Worm (Caenorhabditis elegans) whole organism, L1 larva: ENCODE data around the gene C08E3.15.

Source experiments
- C16A3.4 ChIP-seq: fragments of 150-350 bp; optimal IDR thresholded peaks from 2 replicates; lab custom pipeline; 2014; ENCODE audit warnings: missing biosample characterization, missing genetic modification characterization
- F16B12.6 ChIP-seq: fragments of 150-350 bp; optimal IDR thresholded peaks from 2 replicates; lab custom pipeline; 2014; ENCODE audit warnings: missing biosample characterization, missing genetic modification characterization
- blmp-1 ChIP-seq: fragments of 150-350 bp; optimal IDR thresholded peaks from 2 replicates; lab custom pipeline; 2014; ENCODE audit warnings: missing biosample characterization, missing genetic modification characterization
- ceh-63 ChIP-seq: fragments of 200-800 bp; sonication (Bioruptor generic); optimal IDR thresholded peaks from 2 replicates; lab custom pipeline; 2018; ENCODE audit warnings: mild to moderate bottlenecking, missing genetic modification characterization, missing compliant biosample characterization
- ceh-82 ChIP-seq, 3 experiments: fragments of 150-350 bp in 1 of 3; sonication (generic microtip) in 2 of 3; optimal IDR thresholded peaks; 2 replicates each; lab custom pipeline; 2014 to 2017; ENCODE audit warnings: missing biosample characterization in 3 of 3, missing genetic modification characterization in 3 of 3
- dpl-1 ChIP-seq, 3 experiments: fragments of 150-350 bp in 2 of 3; sonication (generic microtip) in 1 of 3; optimal IDR thresholded peaks; 2 replicates each; lab custom pipeline; 2014 to 2017; ENCODE audit warnings: missing biosample characterization in 3 of 3, missing genetic modification characterization in 3 of 3, missing genetic modification reagents in 3 of 3
- dsc-1 ChIP-seq: sonication (generic microtip); optimal IDR thresholded peaks from 2 replicates; lab custom pipeline; 2016; ENCODE audit warnings: mild to moderate bottlenecking, missing genetic modification characterization, missing compliant biosample characterization
- efl-1 ChIP-seq, 4 experiments: fragments of 150-350 bp; optimal IDR thresholded peaks in 3 of 4; peaks in 1 of 4; 1 replicate in 1 of 4; 2 replicates in 3 of 4; lab custom pipeline; 2014; ENCODE audit warnings: missing biosample characterization in 2 of 4, missing genetic modification characterization in 2 of 4, missing genetic modification reagents in 2 of 4
- efl-3 ChIP-seq: fragments of 200-800 bp; sonication (Bioruptor generic); optimal IDR thresholded peaks from 2 replicates; lab custom pipeline; 2018; ENCODE audit warnings: mild to moderate bottlenecking, missing genetic modification characterization, missing compliant biosample characterization
- elt-2 ChIP-seq: sonication (generic microtip); optimal IDR thresholded peaks from 2 replicates; lab custom pipeline; 2016; ENCODE audit warnings: missing genetic modification characterization, mild to moderate bottlenecking, inconsistent platforms, missing compliant biosample characterization, missing genetic modification reagents
- fkh-8 ChIP-seq: sonication (generic microtip); optimal IDR thresholded peaks from 2 replicates; lab custom pipeline; 2016; ENCODE audit warnings: mild to moderate bottlenecking, missing genetic modification characterization, missing compliant biosample characterization
- grh-1 ChIP-seq: fragments of 200-800 bp; sonication (Bioruptor generic); IDR thresholded peaks from 2 replicates; pipeline ENCODE4 v1.3.6; 2022; ENCODE audit warnings: missing genetic modification reagents, missing genetic modification characterization, missing compliant biosample characterization
- hlh-17 ChIP-seq: fragments of 200-800 bp; sonication (Bioruptor generic); optimal IDR thresholded peaks from 2 replicates; lab custom pipeline; 2018; ENCODE audit warnings: missing genetic modification characterization, mild to moderate bottlenecking, missing compliant biosample characterization, moderate library complexity, borderline replicate concordance
- hlh-4 ChIP-seq: sonication (generic microtip); optimal IDR thresholded peaks from 2 replicates; lab custom pipeline; 2016; ENCODE audit warnings: mild to moderate bottlenecking, missing genetic modification characterization, missing compliant biosample characterization
- irx-1 ChIP-seq: sonication (generic microtip); optimal IDR thresholded peaks from 2 replicates; lab custom pipeline; 2016; ENCODE audit warnings: missing genetic modification characterization, missing compliant biosample characterization
- isw-1 ChIP-seq: fragments of 200-800 bp; sonication (Bioruptor generic); IDR thresholded peaks from 2 replicates; pipeline ENCODE4 v1.3.6; 2022; ENCODE audit warnings: missing genetic modification characterization, missing compliant biosample characterization
- lin-13 ChIP-seq: fragments of 150-350 bp; optimal IDR thresholded peaks from 2 replicates; lab custom pipeline; 2014; ENCODE audit warnings: missing biosample characterization, missing genetic modification reagents, missing genetic modification characterization
- lin-14 ChIP-seq: fragments of 200-800 bp; sonication (Bioruptor generic); optimal IDR thresholded peaks from 2 replicates; lab custom pipeline; 2018; ENCODE audit warnings: mild to moderate bottlenecking, missing genetic modification characterization, moderate library complexity, missing compliant biosample characterization
- lin-35 ChIP-seq, 2 experiments: fragments of 150-350 bp; optimal IDR thresholded peaks; 2 replicates each; lab custom pipeline; 2014; ENCODE audit warnings: missing biosample characterization in 2 of 2, missing genetic modification characterization in 2 of 2, missing genetic modification reagents in 2 of 2
- lsy-2 ChIP-seq, 2 experiments: fragments of 150-350 bp; optimal IDR thresholded peaks; 2 replicates each; lab custom pipeline; 2014; ENCODE audit warnings: missing biosample characterization in 2 of 2, missing genetic modification characterization in 2 of 2
- mab-9 ChIP-seq: fragments of 200-800 bp; sonication (Bioruptor generic); IDR thresholded peaks from 2 replicates; pipeline ENCODE4 v1.3.6; 2022; ENCODE audit warnings: missing genetic modification reagents, missing genetic modification characterization, missing compliant biosample characterization
- mdl-1 ChIP-seq, 2 experiments: fragments of 150-350 bp; optimal IDR thresholded peaks; 2 replicates each; lab custom pipeline; 2014 to 2017; ENCODE audit warnings: missing biosample characterization in 2 of 2, missing genetic modification characterization in 2 of 2, inconsistent platforms in 1 of 2
- mep-1 ChIP-seq: fragments of 150-350 bp; optimal IDR thresholded peaks from 2 replicates; lab custom pipeline; 2014; ENCODE audit warnings: missing biosample characterization, missing genetic modification characterization
- nhr-11 ChIP-seq: fragments of 150-350 bp; optimal IDR thresholded peaks from 2 replicates; lab custom pipeline; 2014; ENCODE audit warnings: missing biosample characterization, missing genetic modification characterization
- nhr-12 ChIP-seq: sonication (generic microtip); optimal IDR thresholded peaks from 2 replicates; lab custom pipeline; 2017; ENCODE audit warnings: missing biosample characterization, missing genetic modification characterization
- nhr-20 ChIP-seq: sonication (generic microtip); optimal IDR thresholded peaks from 2 replicates; lab custom pipeline; 2016; ENCODE audit warnings: mild to moderate bottlenecking, missing genetic modification characterization, missing compliant biosample characterization
- nhr-47 ChIP-seq: sonication (generic microtip); optimal IDR thresholded peaks from 2 replicates; lab custom pipeline; 2016; ENCODE audit warnings: mild to moderate bottlenecking, missing genetic modification characterization, moderate library complexity, missing compliant biosample characterization
- nhr-71 ChIP-seq: sonication (generic microtip); optimal IDR thresholded peaks from 2 replicates; lab custom pipeline; 2016; ENCODE audit warnings: mild to moderate bottlenecking, missing genetic modification characterization, moderate library complexity, missing compliant biosample characterization
- nhr-76 ChIP-seq: sonication (generic microtip); optimal IDR thresholded peaks from 2 replicates; lab custom pipeline; 2017; ENCODE audit warnings: missing biosample characterization, missing genetic modification characterization
- nhr-84 ChIP-seq: sonication (generic microtip); optimal IDR thresholded peaks from 2 replicates; lab custom pipeline; 2017; ENCODE audit warnings: missing biosample characterization, missing genetic modification characterization
- nhr-85 ChIP-seq: sonication (generic microtip); peaks from one replicate; lab custom pipeline; 2016; ENCODE audit warnings: missing genetic modification characterization, inconsistent platforms, missing compliant biosample characterization
- nhr-90 ChIP-seq: sonication (generic microtip); optimal IDR thresholded peaks from 2 replicates; lab custom pipeline; 2016; ENCODE audit warnings: mild to moderate bottlenecking, missing genetic modification characterization, missing compliant biosample characterization; ENCODE audit not compliant: poor library complexity
- pag-3 ChIP-seq: sonication (generic microtip); optimal IDR thresholded peaks from 2 replicates; lab custom pipeline; 2017; ENCODE audit warnings: missing genetic modification characterization, mild to moderate bottlenecking, missing compliant biosample characterization, antibody characterized with exemption, borderline replicate concordance; ENCODE audit not compliant: insufficient read depth
- pax-3 ChIP-seq: fragments of 200-800 bp; sonication (Bioruptor generic); optimal IDR thresholded peaks from 2 replicates; lab custom pipeline; 2018; ENCODE audit warnings: mild to moderate bottlenecking, missing genetic modification characterization, moderate library complexity, missing compliant biosample characterization
- rnt-1 ChIP-seq: sonication (generic microtip); optimal IDR thresholded peaks from 2 replicates; lab custom pipeline; 2016; ENCODE audit warnings: mild to moderate bottlenecking, missing genetic modification characterization, moderate library complexity, missing compliant biosample characterization
- skn-1 ChIP-seq: fragments of 150-350 bp; optimal IDR thresholded peaks from 2 replicates; lab custom pipeline; 2014; ENCODE audit warnings: missing biosample characterization, missing genetic modification characterization
- snu-23 ChIP-seq: sonication (generic microtip); optimal IDR thresholded peaks from 2 replicates; lab custom pipeline; 2016; ENCODE audit warnings: missing genetic modification characterization, missing compliant biosample characterization
- sox-4 ChIP-seq: sonication (generic microtip); optimal IDR thresholded peaks from 2 replicates; lab custom pipeline; 2016; ENCODE audit warnings: missing genetic modification characterization, missing compliant biosample characterization
- swsn-7 ChIP-seq: sonication (generic microtip); optimal IDR thresholded peaks from 2 replicates; lab custom pipeline; 2016; ENCODE audit warnings: missing genetic modification characterization, missing compliant biosample characterization
- unc-86 ChIP-seq: sonication (generic microtip); optimal IDR thresholded peaks from 2 replicates; lab custom pipeline; 2016; ENCODE audit warnings: missing genetic modification characterization, missing compliant biosample characterization
- unc-98 ChIP-seq: fragments of 200-800 bp; sonication (Bioruptor generic); IDR thresholded peaks from 2 replicates; pipeline ENCODE4 v1.3.6; 2022; ENCODE audit warnings: missing genetic modification characterization, missing compliant biosample characterization
- vab-15 ChIP-seq: sonication (generic microtip); optimal IDR thresholded peaks from 2 replicates; lab custom pipeline; 2017; ENCODE audit warnings: missing genotype, mild to moderate bottlenecking, missing genetic modification characterization, missing compliant biosample characterization
- xbp-1 ChIP-seq: sonication (generic microtip); optimal IDR thresholded peaks from 2 replicates; lab custom pipeline; 2016; ENCODE audit warnings: missing genetic modification characterization, missing compliant biosample characterization
- zag-1 ChIP-seq: fragments of 150-350 bp; optimal IDR thresholded peaks from 2 replicates; lab custom pipeline; 2014; ENCODE audit warnings: missing biosample characterization, missing genetic modification characterization
- zip-4 ChIP-seq: fragments of 200-800 bp; sonication (Bioruptor generic); optimal IDR thresholded peaks from 2 replicates; lab custom pipeline; 2018; ENCODE audit warnings: mild to moderate bottlenecking, missing genetic modification characterization, moderate library complexity, missing compliant biosample characterization

C08E3.15 gene

DNA sequence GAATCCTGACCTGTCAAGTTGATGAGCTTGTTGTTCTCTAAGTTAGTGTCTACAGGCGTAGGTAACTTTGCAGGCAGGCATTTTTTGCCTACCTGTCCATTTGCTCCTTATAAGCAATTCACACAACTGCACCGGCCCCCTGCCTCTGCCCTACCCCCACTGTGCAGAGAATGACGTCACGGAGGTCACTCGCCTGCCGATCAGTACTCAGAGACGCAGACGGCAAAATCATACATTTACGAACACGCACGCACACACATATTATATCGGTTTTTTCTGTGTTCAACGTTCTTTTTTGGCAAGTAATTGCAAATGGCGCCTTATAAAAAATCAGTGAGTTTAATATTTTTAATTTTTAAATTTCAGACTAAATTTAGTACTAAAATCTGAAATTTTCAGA is 35.8 kb upstream of the C08E3.15 start, which contains the start of gene duxl-1:
TSS of gene duxl-1 (plus strand) at position 184 of the 400 bp plus-strand sequence.
- peak; percentile 24 for TF ChIP-seq rnt-1 (tag; lab: Kevin White, UChicago)
- peak in 1 of 2 experiments; percentile 44 for TF ChIP-seq lin-35 (GFP tag; optimal IDR thresholded peaks at IDR 0.05; lab: Kevin White, UChicago)
- TF ChIP-seq snu-23 (GFP tag; lab: Kevin White, UChicago) = no peak
- no peak for TF ChIP-seq xbp-1 (tag; lab: Kevin White, UChicago)
- TF ChIP-seq nhr-84 (tag; lab: Kevin White, UChicago) = no peak
- no peak for TF ChIP-seq ceh-63 (GFP tag; lab: Kevin White, UChicago)
- TF ChIP-seq lsy-2 (tag; optimal IDR thresholded peaks at IDR 0.05; lab: Kevin White, UChicago) = peak in 1 of 2 experiments; percentile 38
- no peak for TF ChIP-seq vab-15 (tag; lab: Kevin White, UChicago)
- no peak for TF ChIP-seq unc-86 (tag; lab: Kevin White, UChicago)
- no peak for TF ChIP-seq hlh-17 (GFP tag; lab: Kevin White, UChicago)
- no peak for TF ChIP-seq nhr-76 (tag; lab: Kevin White, UChicago)
- TF ChIP-seq swsn-7 (tag; lab: Kevin White, UChicago) = no peak
- peak in 2 of 3 experiments; percentile 7 to 15 for TF ChIP-seq dpl-1 (GFP tag; optimal IDR thresholded peaks at IDR 0.05; lab: Kevin White, UChicago)
- TF ChIP-seq mep-1 = peak; percentile 18
- TF ChIP-seq F16B12.6 = no peak
- TF ChIP-seq nhr-71 (tag; lab: Kevin White, UChicago) = no peak
- no peak for TF ChIP-seq efl-3 (GFP tag; lab: Kevin White, UChicago)
- peak; percentile 63 for TF ChIP-seq lin-14
- TF ChIP-seq sox-4 (tag; lab: Kevin White, UChicago) = no peak
- no peak for TF ChIP-seq nhr-47 (tag; lab: Kevin White, UChicago)
- TF ChIP-seq nhr-11 (tag; lab: Kevin White, UChicago) = no peak
- TF ChIP-seq isw-1 (GFP tag; lab: Robert Waterston, UW) = no peak
- no peak for TF ChIP-seq skn-1 (tag; lab: Kevin White, UChicago)
- TF ChIP-seq zag-1 (tag; lab: Kevin White, UChicago) = no peak
- TF ChIP-seq lin-13 (GFP tag; lab: Kevin White, UChicago) = no peak
- no peak for TF ChIP-seq mab-9
- TF ChIP-seq nhr-90 (tag; lab: Kevin White, UChicago) = peak; percentile 21
- TF ChIP-seq efl-1 (optimal IDR thresholded peaks at IDR 0.05; lab: Kevin White, UChicago) = peak in 1 of 2 experiments; percentile 37
- TF ChIP-seq efl-1 (GFP tag; optimal IDR thresholded peaks at IDR 0.05 in 1 of 2; lab: Kevin White, UChicago) = peak in 1 of 2 experiments; percentile 2
- no peak for TF ChIP-seq C16A3.4
- peak; percentile 3 for TF ChIP-seq elt-2 (tag; lab: Kevin White, UChicago)
- TF ChIP-seq pag-3 = no peak
- TF ChIP-seq nhr-85 (tag; lab: Kevin White, UChicago) = peak; percentile 7
- TF ChIP-seq nhr-20 (tag; lab: Kevin White, UChicago) = peak; percentile 13
- TF ChIP-seq hlh-4 (tag; lab: Kevin White, UChicago) = no peak
- no peak for TF ChIP-seq pax-3 (tag; lab: Kevin White, UChicago)
- TF ChIP-seq grh-1 (GFP tag; lab: Robert Waterston, UW) = no peak
- no peak for TF ChIP-seq irx-1 (tag; lab: Kevin White, UChicago)
- TF ChIP-seq dsc-1 = no peak
- TF ChIP-seq unc-98 (GFP tag; lab: Robert Waterston, UW) = no peak
- no peak for TF ChIP-seq zip-4 (GFP tag; lab: Kevin White, UChicago)
- TF ChIP-seq mdl-1 (tag; optimal IDR thresholded peaks at IDR 0.05; lab: Kevin White, UChicago) = peak in 1 of 2 experiments; percentile 12
- TF ChIP-seq ceh-82 (tag; optimal IDR thresholded peaks at IDR 0.05; lab: Kevin White, UChicago) = peak in 1 of 3 experiments; percentile 9
- TF ChIP-seq fkh-8 = no peak
- no peak for TF ChIP-seq blmp-1 (tag; lab: Kevin White, UChicago)
- TF ChIP-seq nhr-12 (tag; lab: Kevin White, UChicago) = no peak
